Fruit fly (Drosophila melanogaster): ENCODE data around the gene CG13722.

The CG13722 gene

DNA sequence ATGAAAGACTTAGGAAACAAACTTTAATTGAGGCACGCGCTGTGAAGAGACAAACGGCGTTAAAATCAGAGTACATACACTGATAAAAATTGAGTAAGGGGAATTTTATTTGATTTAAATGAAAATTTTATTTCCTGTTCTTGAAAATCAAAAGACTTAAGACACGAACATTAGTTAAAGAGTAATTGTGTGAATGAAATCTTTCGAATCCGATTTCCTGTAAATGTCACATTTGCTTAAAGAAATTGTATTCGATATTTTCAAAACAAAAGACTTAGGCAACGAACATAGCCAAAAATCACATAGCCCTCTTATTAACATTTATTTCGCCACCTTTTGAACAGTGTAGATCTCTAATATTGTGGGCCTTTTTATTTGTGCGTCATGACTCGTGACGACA, 44.9 kb downstream of the CG13722 start (continued):
- no peak for TF ChIP-seq CG13287 (GFP tag; IDR thresholded peaks at IDR 0.05; ENCODE audit: partially characterized antibody)
- peak; percentile 1 for TF ChIP-seq ind (GFP tag; optimal IDR thresholded peaks at IDR 0.05)
- peak; percentile 73 for TF ChIP-seq Rfx (GFP tag; IDR thresholded peaks at IDR 0.05)
- TF ChIP-seq CG11504 (tag; optimal IDR thresholded peaks at IDR 0.05) = peak; percentile 44
- no peak for TF ChIP-seq CG17912 (GFP tag; optimal IDR thresholded peaks at IDR 0.05)
- TF ChIP-seq CG7372 (GFP tag; IDR thresholded peaks at IDR 0.05) = peak; percentile 46; the same call in 1 of the 2 replicates
- TF ChIP-seq inv (GFP tag; IDR thresholded peaks at IDR 0.05; ENCODE audit: partially characterized antibody) = no peak
- TF ChIP-seq bcd (GFP tag; optimal IDR thresholded peaks at IDR 0.05) = peak; percentile 24
- no peak for TF ChIP-seq Tbp (GFP tag; optimal IDR thresholded peaks at IDR 0.05)
- peak; percentile 34; the same call in 1 of the 2 replicates for TF ChIP-seq Ptx1 (GFP tag; IDR thresholded peaks at IDR 0.05)
- peak; percentile 69 for TF ChIP-seq gro (GFP tag; optimal IDR thresholded peaks at IDR 0.05)
- TF ChIP-seq D19B (GFP tag; optimal IDR thresholded peaks at IDR 0.05) = peak; percentile 46
- TF ChIP-seq CG1832 (GFP tag; optimal IDR thresholded peaks at IDR 0.05) = no peak
- no peak for TF ChIP-seq CG14860 (GFP tag; IDR thresholded peaks at IDR 0.05; ENCODE audit: partially characterized antibody)
- peak; percentile 10 for TF ChIP-seq grau (tag; optimal IDR thresholded peaks at IDR 0.05)
- TF ChIP-seq pita (GFP tag; optimal IDR thresholded peaks at IDR 0.05) = no peak
- peak; percentile 60 for TF ChIP-seq Meics (GFP tag; optimal IDR thresholded peaks at IDR 0.05)
- no peak for TF ChIP-seq HLHmδ (GFP tag; optimal IDR thresholded peaks at IDR 0.05)
- TF ChIP-seq otp (GFP tag; IDR thresholded peaks at IDR 0.05) = no peak
- no peak for TF ChIP-seq CG6813 (GFP tag; optimal IDR thresholded peaks at IDR 0.05)
- no peak for TF ChIP-seq CG10267 (tag; optimal IDR thresholded peaks at IDR 0.05)
- TF ChIP-seq TFAM (GFP tag; optimal IDR thresholded peaks at IDR 0.05) = no peak
- TF ChIP-seq cwo (GFP tag; optimal IDR thresholded peaks at IDR 0.05) = peak; percentile 48
- TF ChIP-seq Camta (GFP tag; optimal IDR thresholded peaks at IDR 0.05) = peak; percentile 8
- TF ChIP-seq gem (tag; optimal IDR thresholded peaks at IDR 0.05) = peak; percentile 41
- TF ChIP-seq CG2712 (tag; optimal IDR thresholded peaks at IDR 0.05) = peak; percentile 4
- no peak for TF ChIP-seq CG10321 (GFP tag; IDR thresholded peaks at IDR 0.05)
- TF ChIP-seq exex (tag; optimal IDR thresholded peaks at IDR 0.05) = no peak
- TF ChIP-seq croc (GFP tag; conservative IDR thresholded peaks at IDR 0.05) = no peak
- TF ChIP-seq CG10147 (GFP tag; optimal IDR thresholded peaks at IDR 0.05) = peak; percentile 57
- TF ChIP-seq pzg (GFP tag; optimal IDR thresholded peaks at IDR 0.05) = no peak
- TF ChIP-seq CG7271 (tag; optimal IDR thresholded peaks at IDR 0.05) = no peak
- no peak for TF ChIP-seq Hmr (GFP tag; optimal IDR thresholded peaks at IDR 0.05)
- peak; percentile 66 for TF ChIP-seq dysf (GFP tag; IDR thresholded peaks at IDR 0.05)
- no peak for TF ChIP-seq lov (optimal IDR thresholded peaks at IDR 0.05)
- TF ChIP-seq lov (GFP tag; IDR thresholded peaks at IDR 0.05) = no peak
- TF ChIP-seq Dbx (GFP tag; IDR thresholded peaks at IDR 0.05) = peak; percentile 77; the same call in 2 of the 3 replicates
- TF ChIP-seq lmd (GFP tag; IDR thresholded peaks at IDR 0.05) = peak; percentile 40; the same call in 1 of the 2 replicates

dm6 chr3L:4442168-4442567, 48.6 kb downstream of the CG13722 start:
- TF ChIP-seq row (GFP tag; IDR thresholded peaks at IDR 0.05) (no peak), sug (tag; optimal IDR thresholded peaks at IDR 0.05) (no peak), abd-A (tag; optimal IDR thresholded peaks at IDR 0.05) (peak; percentile 83), chinmo (GFP tag; IDR thresholded peaks at IDR 0.05; ENCODE audit: partially characterized antibody) (peak; percentile 57; the same call in 1 of the 4 replicates)
